Fruit fly (Drosophila melanogaster) S2 (cell line): ENCODE results near the gene CG11891.
A peak's percentile ranks its signal among the peaks of the same experiment; 100 is the strongest.

Experiments used
- CG8478 ChIP-seq: fragments of >200 bp; optimal IDR thresholded peaks from 2 replicates; lab custom pipeline; 2018
- CTCF ChIP-seq, 2 experiments: fragments of >200 bp; optimal IDR thresholded peaks; 2 replicates each; lab custom pipeline; 2018

CG11891 gene

DNA sequence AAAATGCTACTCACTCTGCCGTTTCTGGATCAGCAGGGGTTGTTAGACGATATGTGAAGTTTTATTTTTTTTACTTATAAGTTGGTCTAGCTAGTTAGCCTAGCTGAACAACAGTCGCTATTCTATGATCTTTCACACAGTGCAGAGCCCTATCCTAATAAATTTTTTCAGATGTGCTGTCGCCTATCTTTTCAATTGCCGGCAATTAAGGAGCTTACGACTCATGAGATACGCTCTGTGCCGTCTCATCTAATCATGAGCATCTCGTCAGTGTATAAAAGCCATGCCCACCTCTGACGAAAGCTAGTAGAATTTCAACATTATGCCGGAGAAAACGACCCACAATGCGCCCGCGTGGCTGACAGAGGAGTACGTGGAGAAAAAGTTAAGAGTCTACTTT is at the start of gene CG11891, which contains the start of gene CG11889:
Gene CG11891, plus strand, starts transcription at position 301 of the 400 bp plus-strand sequence.
Gene CG11889, plus strand, starts transcription at position 301 of the 400 bp plus-strand sequence.
- TF ChIP-seq CTCF (optimal IDR thresholded peaks at IDR 0.05; lab: Kevin White, UChicago) (no peak), CG8478 (lab: Kevin White, UChicago) (no peak)

DNA sequence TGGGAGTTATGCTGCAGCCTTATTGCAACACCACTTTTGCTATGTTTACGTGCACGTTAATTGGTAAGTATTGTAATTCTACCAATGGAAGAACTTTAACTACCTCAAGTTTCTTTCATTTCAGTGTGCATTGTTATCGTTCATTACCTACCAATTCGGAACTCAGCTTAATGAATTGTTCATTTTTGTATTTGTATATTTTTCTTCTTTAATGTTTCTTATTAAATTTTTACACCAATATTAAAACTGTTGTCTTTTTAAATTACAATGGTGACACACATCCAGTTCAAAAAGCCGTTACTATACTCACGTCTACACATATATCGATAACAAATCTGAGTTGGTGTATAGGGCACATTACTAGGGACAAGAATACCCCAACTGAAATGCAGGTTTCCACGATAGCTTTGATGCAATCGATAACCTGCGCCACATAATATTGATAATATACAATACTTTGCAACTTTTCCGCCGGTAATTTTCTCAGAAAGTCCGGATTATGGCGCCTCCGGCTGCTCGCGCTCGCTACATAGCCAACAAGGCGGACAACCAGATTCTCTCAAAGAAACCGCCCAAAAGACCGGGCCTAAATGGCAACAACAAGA is 48.7 kb upstream of the CG11891 start, which contains the start of gene Alg9:
Gene Alg9, plus strand, starts transcription at position 387 of the 605 bp plus-strand sequence.
- TF ChIP-seq CG8478 (lab: Kevin White, UChicago) (no peak), CTCF (optimal IDR thresholded peaks at IDR 0.05; lab: Kevin White, UChicago) (peak in 1 of 2 experiments; percentile 2)

DNA sequence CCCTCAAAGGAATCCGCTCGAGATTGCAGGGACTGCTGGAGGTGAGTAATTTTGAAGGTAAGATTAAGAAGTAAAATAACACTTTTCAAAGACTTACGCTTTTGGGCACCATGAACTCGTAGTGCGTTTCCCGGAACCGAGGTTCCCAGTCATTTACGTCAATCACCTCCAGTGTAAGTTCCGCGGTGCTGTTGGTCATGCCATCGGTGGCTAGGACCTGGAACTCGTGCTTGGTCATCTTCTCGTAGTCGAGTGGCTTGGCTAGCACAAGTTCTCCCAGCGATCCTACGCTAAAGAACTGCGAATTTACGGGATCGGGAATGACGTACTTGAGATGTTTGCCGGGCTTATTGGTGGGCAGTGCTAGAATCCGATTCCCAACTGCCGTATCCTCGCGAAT is 44.5 kb upstream of the CG11891 start:
- TF ChIP-seq CTCF (optimal IDR thresholded peaks at IDR 0.05; lab: Kevin White, UChicago) (no peak), CG8478 (lab: Kevin White, UChicago) (no peak)

DNA sequence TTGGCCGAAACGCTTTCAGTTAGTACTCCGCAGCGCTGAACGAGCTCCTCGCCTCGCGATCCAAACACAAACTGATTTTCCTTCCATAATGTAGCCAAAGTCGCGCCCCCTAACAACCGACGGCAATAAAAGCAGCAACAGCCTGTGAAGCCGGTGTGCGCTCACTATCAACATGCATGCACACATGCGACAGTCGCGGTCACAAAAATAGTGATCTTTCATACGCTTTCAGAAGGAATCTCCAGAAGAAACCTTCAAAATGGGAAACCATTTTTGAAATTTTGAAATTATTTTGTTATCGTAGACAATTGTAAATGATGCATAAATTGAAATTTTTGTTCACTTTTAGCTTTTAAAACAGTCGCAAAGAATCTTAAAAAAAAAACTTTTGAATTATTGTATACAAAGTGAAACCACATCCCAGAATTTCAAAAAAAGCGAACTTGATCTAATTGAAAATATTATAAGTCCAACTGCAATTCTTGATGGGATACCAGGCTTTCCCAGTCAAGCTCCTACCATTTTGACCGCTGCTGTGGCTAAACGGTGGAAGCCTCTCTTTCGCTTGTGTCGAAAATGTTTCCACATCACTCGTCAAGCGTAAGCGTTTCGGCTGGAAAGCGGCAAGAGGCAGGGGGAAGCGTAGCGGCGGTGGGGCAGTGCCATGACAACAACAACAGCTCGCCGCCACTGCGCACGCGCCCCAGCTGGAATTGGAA is 37.6 kb upstream of the CG11891 start, which contains the start of gene Cad96Cb:
Gene Cad96Cb, minus strand, starts transcription at position 51 of the 719 bp plus-strand sequence.
- no peak for TF ChIP-seq CG8478 (lab: Kevin White, UChicago)
- TF ChIP-seq CTCF (optimal IDR thresholded peaks at IDR 0.05; lab: Kevin White, UChicago) = no peak

- TF ChIP-seq CTCF (optimal IDR thresholded peaks at IDR 0.05; lab: Kevin White, UChicago) (peak in 1 of 2 experiments; percentile 8), CG8478 (lab: Kevin White, UChicago) (no peak)
Observed at dm6 chr3R:25235362-25235761, 34.6 kb upstream of the CG11891 start, which contains the start of gene Sil1. Gene Sil1, minus strand, starts transcription at chr3R:25235529.

- TF ChIP-seq CTCF (optimal IDR thresholded peaks at IDR 0.05; lab: Kevin White, UChicago) (no peak), CG8478 (lab: Kevin White, UChicago) (no peak)
Observed at dm6 chr3R:25236121-25236520, 33.9 kb upstream of the CG11891 start.

- no peak for TF ChIP-seq CG8478 (lab: Kevin White, UChicago)
- no peak for TF ChIP-seq CTCF (optimal IDR thresholded peaks at IDR 0.05; lab: Kevin White, UChicago)
Observed at dm6 chr3R:25237314-25237713, 32.7 kb upstream of the CG11891 start, which contains the start of gene Jhbp7. Gene Jhbp7, plus strand, starts transcription at chr3R:25237614.

dm6 chr3R:25238771-25239700 is 31.0 kb upstream of the CG11891 start:
- no peak for TF ChIP-seq CG8478 (lab: Kevin White, UChicago)
- no peak for TF ChIP-seq CTCF (optimal IDR thresholded peaks at IDR 0.05; lab: Kevin White, UChicago)

DNA sequence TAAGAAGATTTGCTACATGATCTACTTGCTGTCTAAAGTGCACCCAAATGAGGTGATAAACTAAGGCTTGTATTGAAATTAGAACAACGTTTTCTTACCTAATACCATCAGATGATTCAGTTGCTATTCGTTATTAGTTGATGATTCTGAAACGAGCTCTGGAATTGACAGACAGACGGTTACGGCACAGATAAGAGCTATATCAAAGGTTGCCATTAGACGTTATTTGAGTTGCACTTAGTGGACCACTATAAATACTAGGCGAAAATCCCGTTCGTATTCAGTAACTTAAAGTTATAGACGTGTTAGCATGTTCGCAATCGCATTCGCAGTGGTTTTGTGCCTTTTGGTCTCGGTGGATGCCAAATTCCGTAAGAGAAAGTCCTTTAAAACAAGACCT is 30.1 kb upstream of the CG11891 start, which contains the start of gene to:
Gene to, plus strand, starts transcription at position 301 of the 400 bp plus-strand sequence.
- TF ChIP-seq CTCF (optimal IDR thresholded peaks at IDR 0.05; lab: Kevin White, UChicago) (no peak), CG8478 (lab: Kevin White, UChicago) (no peak)

DNA sequence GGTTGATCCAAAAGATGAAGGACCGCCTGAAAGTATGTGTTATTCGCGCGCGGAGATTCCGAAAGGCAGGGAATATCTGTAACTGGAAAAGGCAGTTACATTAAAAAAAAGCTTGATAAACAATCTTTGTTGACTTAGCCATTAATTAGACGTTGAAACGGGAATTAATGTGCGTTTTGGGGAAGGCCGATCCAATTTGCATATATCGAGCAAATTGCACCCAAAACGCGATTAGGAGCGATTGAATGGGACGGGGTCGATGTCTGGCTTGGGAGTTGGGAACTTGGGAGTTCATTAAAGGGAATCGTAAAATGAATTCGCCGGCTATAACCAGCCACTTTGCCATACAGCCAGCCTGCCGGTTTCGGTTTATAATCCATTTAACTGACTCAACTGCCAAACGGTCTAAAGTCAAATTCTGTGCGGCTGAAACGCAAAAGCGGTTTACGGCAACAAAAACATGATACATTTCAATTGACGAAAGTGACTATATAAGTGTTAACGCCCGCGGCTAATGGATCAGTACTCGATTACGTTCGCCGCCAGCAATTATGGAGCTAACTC is 28.4 kb upstream of the CG11891 start, which contains the start of gene CG11854:
Gene CG11854, plus strand, starts transcription at position 514 of the 564 bp plus-strand sequence.
- TF ChIP-seq CG8478 (lab: Kevin White, UChicago) (no peak), CTCF (optimal IDR thresholded peaks at IDR 0.05; lab: Kevin White, UChicago) (no peak)

- TF ChIP-seq CTCF (optimal IDR thresholded peaks at IDR 0.05; lab: Kevin White, UChicago) = peak; percentile 34 to 61
- TF ChIP-seq CG8478 (lab: Kevin White, UChicago) = no peak
Observed at dm6 chr3R:25245052-25245813, 24.8 kb upstream of the CG11891 start, which contains the start of gene bam. Gene bam, minus strand, starts transcription at chr3R:25245109.

DNA sequence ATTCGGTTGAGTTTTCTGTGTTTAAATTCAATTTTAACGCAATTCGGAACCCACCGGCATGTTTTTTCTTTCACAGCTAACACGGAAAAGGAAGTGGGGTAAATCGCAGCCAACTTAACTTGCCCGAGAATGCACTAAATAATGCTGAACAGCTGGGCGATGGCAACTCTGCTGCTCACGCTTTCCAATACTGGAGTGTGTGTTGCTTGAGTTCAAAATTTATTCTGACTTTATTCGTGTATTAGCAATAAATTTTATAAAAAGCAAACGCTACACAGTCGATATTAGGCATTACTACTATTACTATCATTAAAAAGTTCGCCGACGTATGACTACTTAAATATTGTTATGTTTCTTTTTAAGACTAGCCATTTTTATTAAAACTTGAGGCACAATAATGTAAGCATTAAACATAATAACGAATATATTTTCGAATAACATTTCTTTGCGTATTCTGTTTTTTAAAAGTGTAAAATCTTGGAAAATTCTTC is 22.6 kb upstream of the CG11891 start, which contains the start of the genes RpS27 and Nup37:
Gene RpS27, minus strand, starts transcription at position 136 of the 491 bp plus-strand sequence.
Gene Nup37, plus strand, starts transcription at position 280 of the 491 bp plus-strand sequence.
- TF ChIP-seq CTCF (optimal IDR thresholded peaks at IDR 0.05; lab: Kevin White, UChicago) (peak in 1 of 2 experiments; percentile 31), CG8478 (lab: Kevin White, UChicago) (no peak)
